Worm (Caenorhabditis elegans) whole organism, L4 larva: ENCODE measurements around the gene osgn-1.
A peak's percentile ranks its signal among the peaks of the same experiment; 100 is the strongest.

Source experiments
- F26F4.8 ChIP-seq: fragments of 200-800 bp; sonication (Bioruptor generic); conservative IDR thresholded peaks from 2 replicates; pipeline ENCODE4 v1.3.6; 2022; ENCODE audit warnings: missing genetic modification characterization, missing compliant biosample characterization
- F49E8.2 ChIP-seq: sonication (generic microtip); optimal IDR thresholded peaks from 2 replicates; lab custom pipeline; 2016; ENCODE audit warnings: missing compliant biosample characterization, mild to moderate bottlenecking, missing genetic modification characterization, borderline replicate concordance
- R02D3.7 ChIP-seq: fragments of 150-350 bp; sonication (generic microtip); optimal IDR thresholded peaks from 3 replicates; lab custom pipeline; 2014; ENCODE audit warnings: missing biosample characterization, missing genetic modification characterization
- T20F7.1 ChIP-seq: fragments of 200-800 bp; sonication (Bioruptor generic); optimal IDR thresholded peaks from 2 replicates; lab custom pipeline; 2018; ENCODE audit warnings: mild to moderate bottlenecking, missing genetic modification characterization, missing compliant biosample characterization
- ZK546.5 ChIP-seq, 2 experiments: sonication (generic microtip); optimal IDR thresholded peaks; 2 replicates each; lab custom pipeline; 2017; ENCODE audit warnings: missing biosample characterization in 2 of 2, missing genetic modification characterization in 2 of 2
- aha-1 ChIP-seq: fragments of 150-350 bp; peaks from one replicate; lab custom pipeline; 2014; ENCODE audit warnings: missing biosample characterization, missing genetic modification characterization
- ceh-32 ChIP-seq: sonication (generic microtip); optimal IDR thresholded peaks from 2 replicates; lab custom pipeline; 2016; ENCODE audit warnings: mild to moderate bottlenecking, missing genetic modification characterization, missing compliant biosample characterization; ENCODE audit not compliant: poor library complexity
- ceh-62 ChIP-seq: sonication (generic microtip); optimal IDR thresholded peaks from 2 replicates; lab custom pipeline; 2017; ENCODE audit warnings: missing biosample characterization, missing genetic modification characterization
- ces-1 ChIP-seq: fragments of 150-350 bp; sonication (generic microtip); optimal IDR thresholded peaks from 4 replicates; lab custom pipeline; 2014; ENCODE audit warnings: missing biosample characterization, missing genetic modification reagents, missing genetic modification characterization
- daf-12 ChIP-seq: fragments of 150-350 bp; optimal IDR thresholded peaks from 2 replicates; lab custom pipeline; 2014; ENCODE audit warnings: missing biosample characterization, missing genetic modification reagents, missing genetic modification characterization
- daf-16 ChIP-seq, 3 experiments: sonication (generic microtip); optimal IDR thresholded peaks; 2 replicates each; lab custom pipeline; 2016 to 2017; ENCODE audit warnings: missing genetic modification characterization in 3 of 3, missing genetic modification reagents in 3 of 3, mild to moderate bottlenecking in 2 of 3, missing compliant biosample characterization in 2 of 3, missing biosample characterization in 1 of 3, moderate library complexity in 1 of 3
- daf-19 ChIP-seq: fragments of 200-800 bp; sonication (Bioruptor generic); conservative IDR thresholded peaks from 2 replicates; pipeline ENCODE4 v1.3.6; 2022; ENCODE audit warnings: missing genetic modification characterization, missing compliant biosample characterization
- dpl-1 ChIP-seq: fragments of 150-350 bp; optimal IDR thresholded peaks from 2 replicates; lab custom pipeline; 2014; ENCODE audit warnings: missing biosample characterization, missing genetic modification reagents, missing genetic modification characterization
- duxl-1 ChIP-seq: sonication (generic microtip); optimal IDR thresholded peaks from 2 replicates; lab custom pipeline; 2016; ENCODE audit warnings: mild to moderate bottlenecking, missing genetic modification characterization, moderate library complexity, missing compliant biosample characterization; ENCODE audit not compliant: poor library complexity
- dve-1 ChIP-seq: sonication (generic microtip); optimal IDR thresholded peaks from 2 replicates; lab custom pipeline; 2017; ENCODE audit warnings: antibody characterized with exemption, mild to moderate bottlenecking, missing genetic modification characterization, missing compliant biosample characterization; ENCODE audit not compliant: insufficient read depth
- egl-27 ChIP-seq: sonication (generic microtip); optimal IDR thresholded peaks from 3 replicates; lab custom pipeline; 2017; ENCODE audit warnings: missing biosample characterization, missing genetic modification reagents, missing genetic modification characterization
- fkh-10 ChIP-seq: fragments of 150-350 bp; optimal IDR thresholded peaks from 2 replicates; lab custom pipeline; 2014; ENCODE audit warnings: missing biosample characterization, missing genetic modification reagents, missing genetic modification characterization
- gei-8 ChIP-seq: fragments of 200-800 bp; sonication (Bioruptor generic); optimal IDR thresholded peaks from 2 replicates; lab custom pipeline; 2018; ENCODE audit warnings: mild to moderate bottlenecking, missing genetic modification characterization, missing compliant biosample characterization
- lim-7 ChIP-seq: fragments of 200-800 bp; sonication (Bioruptor generic); IDR thresholded peaks from 2 replicates; pipeline ENCODE4 v1.3.6; 2022; ENCODE audit warnings: missing genetic modification characterization, missing compliant biosample characterization
- lin-1 ChIP-seq: fragments of 200-800 bp; sonication (Bioruptor generic); IDR thresholded peaks from 2 replicates; pipeline ENCODE4 v1.3.6; 2022; ENCODE audit warnings: missing genetic modification reagents, missing genetic modification characterization, missing compliant biosample characterization
- lin-15B ChIP-seq: fragments of 150-350 bp; sonication (generic microtip); optimal IDR thresholded peaks from 3 replicates; lab custom pipeline; 2014; ENCODE audit warnings: missing biosample characterization, missing genetic modification characterization
- lin-38 ChIP-seq: fragments of 200-800 bp; sonication (Bioruptor generic); IDR thresholded peaks from 2 replicates; pipeline ENCODE4 v1.3.6; 2022; ENCODE audit warnings: missing genetic modification reagents, missing genetic modification characterization, missing compliant biosample characterization
- lir-3 ChIP-seq: sonication (generic microtip); optimal IDR thresholded peaks from 2 replicates; lab custom pipeline; 2016; ENCODE audit warnings: mild to moderate bottlenecking, missing genetic modification characterization, missing compliant biosample characterization
- lsy-2 ChIP-seq, 2 experiments: fragments of 150-350 bp in 1 of 2; sonication (generic microtip) in 1 of 2; optimal IDR thresholded peaks; 2 replicates each; lab custom pipeline; 2014 to 2017; ENCODE audit warnings: missing biosample characterization in 2 of 2, missing genetic modification characterization in 2 of 2
- mdt-29 ChIP-seq: fragments of 200-800 bp; sonication (Bioruptor generic); IDR thresholded peaks from 2 replicates; pipeline ENCODE4 v1.3.6; 2022; ENCODE audit warnings: missing genetic modification reagents, missing genetic modification characterization, missing compliant biosample characterization
- mep-1 ChIP-seq: fragments of 150-350 bp; sonication (generic microtip); optimal IDR thresholded peaks from 3 replicates; lab custom pipeline; 2014; ENCODE audit warnings: missing biosample characterization, missing genetic modification characterization
- mes-2 ChIP-seq: sonication (generic microtip); optimal IDR thresholded peaks from 2 replicates; lab custom pipeline; 2016; ENCODE audit warnings: missing genotype, mild to moderate bottlenecking, missing genetic modification characterization, missing compliant biosample characterization; ENCODE audit not compliant: poor library complexity, severe bottlenecking
- nhr-10 ChIP-seq: fragments of 150-350 bp; optimal IDR thresholded peaks from 2 replicates; lab custom pipeline; 2014; ENCODE audit warnings: missing biosample characterization, missing genetic modification characterization
- nhr-111 ChIP-seq: fragments of 200-800 bp; sonication (Bioruptor generic); optimal IDR thresholded peaks from 2 replicates; lab custom pipeline; 2018; ENCODE audit warnings: mild to moderate bottlenecking, missing genetic modification characterization, missing compliant biosample characterization
- nhr-28 ChIP-seq: fragments of 150-350 bp; optimal IDR thresholded peaks from 2 replicates; lab custom pipeline; 2014; ENCODE audit warnings: missing biosample characterization, missing genetic modification characterization
- nhr-42 ChIP-seq: fragments of 200-800 bp; sonication (Bioruptor generic); IDR thresholded peaks from 2 replicates; pipeline ENCODE4 v1.3.6; 2022; ENCODE audit warnings: missing genetic modification characterization, missing compliant biosample characterization
- php-3 ChIP-seq: fragments of 200-800 bp; sonication (Bioruptor generic); IDR thresholded peaks from 2 replicates; pipeline ENCODE4 v1.3.6; 2022; ENCODE audit warnings: missing genetic modification reagents, missing genetic modification characterization, missing compliant biosample characterization
- rbr-2 ChIP-seq: sonication (generic microtip); optimal IDR thresholded peaks from 2 replicates; lab custom pipeline; 2016; ENCODE audit warnings: missing genotype, missing genetic modification characterization, missing compliant biosample characterization
- set-16 ChIP-seq: fragments of 200-800 bp; sonication (Bioruptor generic); IDR thresholded peaks from 2 replicates; pipeline ENCODE4 v1.3.6; 2022; ENCODE audit warnings: missing genetic modification reagents, missing genetic modification characterization, missing compliant biosample characterization
- snpc-4 ChIP-seq: fragments of 150-350 bp; optimal IDR thresholded peaks from 2 replicates; lab custom pipeline; 2014; ENCODE audit warnings: missing biosample characterization, missing genetic modification characterization
- spr-1 ChIP-seq: sonication (generic microtip); optimal IDR thresholded peaks from 2 replicates; lab custom pipeline; 2016; ENCODE audit warnings: mild to moderate bottlenecking, missing genetic modification characterization, missing compliant biosample characterization
- unc-39 ChIP-seq: sonication (generic microtip); optimal IDR thresholded peaks from 2 replicates; lab custom pipeline; 2017; ENCODE audit warnings: missing biosample characterization, missing genetic modification characterization
- unc-62 ChIP-seq, 3 experiments: fragments of 150-350 bp in 1 of 3; sonication (generic microtip); optimal IDR thresholded peaks in 2 of 3; peaks in 1 of 3; 1 replicate in 1 of 3; 2 replicates in 2 of 3; lab custom pipeline; 2014 to 2017; ENCODE audit warnings: missing biosample characterization in 3 of 3, missing genetic modification characterization in 3 of 3, missing genetic modification reagents in 3 of 3, missing genotype in 1 of 3
- vab-7 ChIP-seq: fragments of 200-800 bp; sonication (Bioruptor generic); IDR thresholded peaks from 2 replicates; pipeline ENCODE4 v1.3.6; 2022; ENCODE audit warnings: missing genetic modification reagents, missing genetic modification characterization, missing compliant biosample characterization
- zip-11 ChIP-seq: fragments of 200-800 bp; sonication (Bioruptor generic); IDR thresholded peaks from 2 replicates; pipeline ENCODE4 v1.3.6; 2022; ENCODE audit warnings: missing genetic modification characterization, missing compliant biosample characterization
- zip-2 ChIP-seq: fragments of 150-350 bp; optimal IDR thresholded peaks from 2 replicates; lab custom pipeline; 2014; ENCODE audit warnings: missing biosample characterization, missing genetic modification characterization
- ztf-11 ChIP-seq: fragments of 150-350 bp; optimal IDR thresholded peaks from 2 replicates; lab custom pipeline; 2014; ENCODE audit warnings: missing biosample characterization, missing genetic modification characterization

osgn-1 gene

ce11 chrIV:4247334-4247733 is 40.1 kb downstream of the osgn-1 start:
- no peak for TF ChIP-seq daf-19 (GFP tag; lab: Robert Waterston, UW)
- no peak for TF ChIP-seq R02D3.7 (tag; lab: Kevin White, UChicago)
- TF ChIP-seq lin-38 (GFP tag; lab: Robert Waterston, UW) = peak; percentile 55
- TF ChIP-seq ceh-62 = no peak
- TF ChIP-seq unc-39 (tag; lab: Kevin White, UChicago) = no peak
- TF ChIP-seq zip-11 (GFP tag; lab: Robert Waterston, UW) = no peak
- TF ChIP-seq nhr-111 (GFP tag; lab: Kevin White, UChicago) = no peak
- TF ChIP-seq vab-7 (GFP tag; lab: Robert Waterston, UW) = no peak
- TF ChIP-seq mes-2 (tag; lab: Kevin White, UChicago) = peak; percentile 74
- TF ChIP-seq duxl-1 (tag; lab: Kevin White, UChicago) = peak; percentile 15
- peak; percentile 32 for TF ChIP-seq dve-1 (tag; lab: Kevin White, UChicago)
- no peak for TF ChIP-seq mdt-29 (GFP tag; lab: Robert Waterston, UW)
- TF ChIP-seq aha-1 (tag; lab: Kevin White, UChicago) = peak; percentile 71
- TF ChIP-seq daf-16 (GFP tag; optimal IDR thresholded peaks at IDR 0.05; lab: Kevin White, UChicago) = no peak
- TF ChIP-seq daf-16 (tag; optimal IDR thresholded peaks at IDR 0.05; lab: Kevin White, UChicago) = peak; percentile 0
- no peak for TF ChIP-seq egl-27
- no peak for TF ChIP-seq F49E8.2 (tag; lab: Kevin White, UChicago)
- no peak for TF ChIP-seq php-3
- TF ChIP-seq F26F4.8 (GFP tag; lab: Robert Waterston, UW) = no peak
- TF ChIP-seq lir-3 (tag; lab: Kevin White, UChicago) = no peak
- TF ChIP-seq lim-7 (GFP tag; lab: Robert Waterston, UW) = no peak
- no peak for TF ChIP-seq nhr-42 (GFP tag; lab: Robert Waterston, UW)
- TF ChIP-seq ces-1 (GFP tag; lab: Kevin White, UChicago) = no peak
- no peak for TF ChIP-seq snpc-4
- TF ChIP-seq ztf-11 (tag; lab: Kevin White, UChicago) = no peak
- TF ChIP-seq daf-12 = no peak
- peak; percentile 11 for TF ChIP-seq mep-1 (tag; lab: Kevin White, UChicago)
- TF ChIP-seq lin-15B (tag; lab: Kevin White, UChicago) = no peak
- no peak for TF ChIP-seq spr-1 (tag; lab: Kevin White, UChicago)
- no peak for TF ChIP-seq unc-62 (GFP tag; optimal IDR thresholded peaks at IDR 0.05 in 1 of 2; lab: Kevin White, UChicago)
- TF ChIP-seq unc-62 (tag; optimal IDR thresholded peaks at IDR 0.05; lab: Kevin White, UChicago) = no peak
- TF ChIP-seq nhr-28 (tag; lab: Kevin White, UChicago) = no peak
- peak; percentile 42 for TF ChIP-seq rbr-2
- TF ChIP-seq dpl-1 = peak; percentile 74
- TF ChIP-seq zip-2 (tag; lab: Kevin White, UChicago) = no peak
- no peak for TF ChIP-seq lin-1 (GFP tag; lab: Robert Waterston, UW)
- TF ChIP-seq T20F7.1 = no peak
- TF ChIP-seq lsy-2 (tag; optimal IDR thresholded peaks at IDR 0.05; lab: Kevin White, UChicago) = peak in 1 of 2 experiments; percentile 80
- no peak for TF ChIP-seq nhr-10 (tag; lab: Kevin White, UChicago)

- no peak for TF ChIP-seq ZK546.5 (tag; optimal IDR thresholded peaks at IDR 0.05; lab: Kevin White, UChicago)
These were observed 40.6 kb downstream of the osgn-1 start, which contains the start of gene ama-1 for ce11 chrIV:4247770-4248169. Gene ama-1 (plus strand): TSS chrIV:4248070.

ce11 chrIV:4254989-4255582 is 47.9 kb downstream of the osgn-1 start:
- TF ChIP-seq set-16 (GFP tag; lab: Robert Waterston, UW) (peak; percentile 77), fkh-10 (GFP tag; lab: Kevin White, UChicago) (no peak), ceh-32 (no peak), gei-8 (no peak), spr-1 (tag; lab: Kevin White, UChicago) (no peak)
